Fruit fly (Drosophila melanogaster): ENCODE results near the gene CG3437.

DNA sequence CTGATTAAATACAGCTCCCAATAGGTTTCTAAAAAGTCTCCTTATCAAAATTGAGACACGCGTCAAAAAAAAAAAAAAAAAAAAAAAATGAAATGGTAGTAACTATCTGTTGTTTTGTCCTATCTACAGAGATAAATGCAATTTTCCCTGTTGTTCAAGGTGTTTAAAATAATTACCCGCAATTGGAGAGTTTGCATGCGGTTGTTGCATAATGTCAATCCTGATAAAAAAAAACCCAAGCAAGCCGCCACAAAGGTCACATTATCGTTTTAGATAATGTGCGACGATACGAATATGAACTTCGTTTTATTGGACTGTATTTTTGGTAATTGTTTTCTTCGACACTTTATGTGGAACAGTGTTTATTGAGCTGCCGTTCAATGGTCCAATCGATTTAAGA, 45.4 kb upstream of the CG3437 start:
- no peak for TF ChIP-seq CG8478 (optimal IDR thresholded peaks at IDR 0.05)
- TF ChIP-seq CTCF (optimal IDR thresholded peaks at IDR 0.05) = no peak
